Worm (Caenorhabditis elegans): ENCODE results near the gene brc-1.

DNA sequence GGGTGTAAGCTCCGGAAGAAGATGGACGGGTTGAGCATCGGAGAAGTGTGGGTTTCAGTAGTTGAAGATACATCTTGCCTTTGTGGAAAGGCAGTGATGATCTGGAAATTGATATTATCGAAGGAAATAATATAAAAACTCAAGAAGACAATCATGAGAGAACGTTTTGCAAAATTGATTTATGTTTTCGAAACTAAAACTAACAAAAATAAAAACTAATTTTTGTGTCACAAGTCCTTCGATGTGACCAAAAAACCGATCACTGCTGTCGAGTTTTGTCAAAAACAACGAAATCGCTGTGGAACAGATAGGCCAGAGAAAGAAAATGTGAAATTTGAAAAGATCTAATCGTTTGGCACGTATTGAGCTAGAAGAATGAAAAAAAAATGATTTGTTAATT is 44.8 kb upstream of the brc-1 start, which contains the start of gene mmcm-1:
- TF ChIP-seq him-1 (tag; optimal IDR thresholded peaks at IDR 0.05) (no peak), dao-5 (tag; optimal IDR thresholded peaks at IDR 0.05) (no peak)

Data from whole organism, L4/young adult.